Fruit fly (Drosophila melanogaster) whole organism, embryonic: Measurements from ENCODE around the gene CG42258.

Source experiments
- Asciz ChIP-seq: fragments of 200-800 bp; sonication (Bioruptor generic); optimal IDR thresholded peaks from 2 replicates; lab custom pipeline; 2017; ENCODE audit warnings: missing biosample characterization, mild to moderate bottlenecking, missing genetic modification characterization, missing genetic modification reagents
- B-H1 ChIP-seq: fragments of 200-800 bp; sonication (Bioruptor generic); IDR thresholded peaks from 3 replicates; pipeline ENCODE4 v1.3.6; 2022; ENCODE audit warnings: missing biosample characterization, missing genetic modification characterization
- CG11695 ChIP-seq: fragments of 200-800 bp; sonication (Bioruptor generic); IDR thresholded peaks from 3 replicates; pipeline ENCODE4 v1.3.6; 2022; ENCODE audit warnings: missing biosample characterization, missing genetic modification characterization
- CG13424 ChIP-seq: fragments of 200-800 bp; sonication (Bioruptor generic); optimal IDR thresholded peaks from 2 replicates; lab custom pipeline; 2019; ENCODE audit warnings: missing biosample characterization, mild to moderate bottlenecking, missing genetic modification characterization, moderate library complexity
- CG15269 ChIP-seq: fragments of 200-800 bp; sonication (Bioruptor generic); optimal IDR thresholded peaks from 2 replicates; lab custom pipeline; 2018; ENCODE audit warnings: missing biosample characterization, mild to moderate bottlenecking, missing genetic modification characterization, moderate library complexity
- CG16863 ChIP-seq: fragments of 200-800 bp; sonication (Bioruptor generic); optimal IDR thresholded peaks from 3 replicates; lab custom pipeline; 2016; ENCODE audit warnings: missing biosample characterization, missing genetic modification characterization
- CG17328 ChIP-seq: fragments of 200-800 bp; sonication (Bioruptor generic); IDR thresholded peaks from 2 replicates; pipeline ENCODE4 v1.3.6; 2022; ENCODE audit warnings: missing biosample characterization, missing genetic modification characterization
- CG17361 ChIP-seq: fragments of 200-800 bp; sonication (Bioruptor generic); IDR thresholded peaks from 3 replicates; pipeline ENCODE4 v1.3.6; 2022; ENCODE audit warnings: missing biosample characterization, missing genetic modification characterization
- CG18476 ChIP-seq: fragments of 200-800 bp; sonication (Bioruptor generic); optimal IDR thresholded peaks from 2 replicates; lab custom pipeline; 2016; ENCODE audit warnings: missing biosample characterization, mild to moderate bottlenecking, missing genetic modification characterization
- CG18764 ChIP-seq: fragments of 200-800 bp; sonication (Bioruptor generic); optimal IDR thresholded peaks from 3 replicates; lab custom pipeline; 2016; ENCODE audit warnings: missing biosample characterization, missing genetic modification characterization
- CG2678 ChIP-seq: fragments of 200-800 bp; sonication (Bioruptor generic); optimal IDR thresholded peaks from 3 replicates; lab custom pipeline; 2019; ENCODE audit warnings: missing biosample characterization, mild to moderate bottlenecking, missing genetic modification characterization, moderate library complexity
- CG2712 ChIP-seq: fragments of 200-800 bp; optimal IDR thresholded peaks from 3 replicates; lab custom pipeline; 2019; ENCODE audit warnings: missing biosample characterization, mild to moderate bottlenecking, missing genetic modification characterization, moderate library complexity
- CG2875 ChIP-seq: fragments of 200-800 bp; sonication (Bioruptor generic); optimal IDR thresholded peaks from 2 replicates; lab custom pipeline; 2017; ENCODE audit warnings: missing biosample characterization, mild to moderate bottlenecking, missing genetic modification characterization, missing genetic modification reagents
- CG30020 ChIP-seq: fragments of 200-800 bp; optimal IDR thresholded peaks from 2 replicates; lab custom pipeline; 2019; ENCODE audit warnings: missing biosample characterization, mild to moderate bottlenecking, missing genetic modification characterization, moderate library complexity
- CG30403 ChIP-seq: fragments of 200-800 bp; sonication (Bioruptor generic); optimal IDR thresholded peaks from 3 replicates; lab custom pipeline; 2016; ENCODE audit warnings: missing biosample characterization, missing genetic modification characterization
- CG33557 ChIP-seq: fragments of 200-800 bp; sonication (Bioruptor generic); optimal IDR thresholded peaks from 2 replicates; lab custom pipeline; 2019; ENCODE audit warnings: missing biosample characterization, mild to moderate bottlenecking, missing genetic modification characterization, moderate library complexity
- CG4820 ChIP-seq: fragments of 200-800 bp; sonication (Bioruptor generic); optimal IDR thresholded peaks from 3 replicates; lab custom pipeline; 2016; ENCODE audit warnings: missing biosample characterization, missing genetic modification characterization
- CG7372 ChIP-seq: fragments of 200-800 bp; sonication (Bioruptor generic); IDR thresholded peaks from 2 replicates; pipeline ENCODE4 v1.3.6; 2022; ENCODE audit warnings: missing biosample characterization, missing genetic modification characterization
- CG7839 ChIP-seq: fragments of 200-800 bp; sonication (Bioruptor generic); optimal IDR thresholded peaks from 3 replicates; lab custom pipeline; 2018; ENCODE audit warnings: missing biosample characterization, mild to moderate bottlenecking, missing genetic modification characterization, moderate library complexity
- H15 ChIP-seq: fragments of 200-800 bp; sonication (Bioruptor generic); IDR thresholded peaks from 3 replicates; pipeline ENCODE4 v1.3.6; 2022; ENCODE audit warnings: missing biosample characterization, missing genetic modification characterization
- Kr ChIP-seq: fragments of 200-800 bp; sonication (Bioruptor generic); optimal IDR thresholded peaks from 2 replicates; lab custom pipeline; 2017; ENCODE audit warnings: missing biosample characterization, mild to moderate bottlenecking, missing genetic modification characterization
- Lpt ChIP-seq: fragments of >200 bp; optimal IDR thresholded peaks from 2 replicates; lab custom pipeline; 2018; ENCODE audit warnings: missing biosample characterization, missing genetic modification characterization
- Myb ChIP-seq: fragments of 200-800 bp; sonication (Bioruptor generic); optimal IDR thresholded peaks from 2 replicates; lab custom pipeline; 2016; ENCODE audit warnings: missing biosample characterization, missing genetic modification characterization
- Optix ChIP-seq: fragments of 200-800 bp; sonication (Bioruptor generic); IDR thresholded peaks from 3 replicates; pipeline ENCODE4 v1.3.6; 2022; ENCODE audit warnings: missing biosample characterization, missing genetic modification characterization
- PHDP ChIP-seq: fragments of 200-800 bp; sonication (Bioruptor generic); optimal IDR thresholded peaks from 3 replicates; lab custom pipeline; 2018; ENCODE audit warnings: missing biosample characterization, mild to moderate bottlenecking, missing genetic modification characterization, moderate library complexity
- Ptx1 ChIP-seq: fragments of 200-800 bp; sonication (Bioruptor generic); IDR thresholded peaks from 2 replicates; pipeline ENCODE4 v1.3.6; 2022; ENCODE audit warnings: missing biosample characterization, missing genetic modification characterization
- Sox100B ChIP-seq: fragments of 200-800 bp; sonication (Bioruptor generic); optimal IDR thresholded peaks from 3 replicates; lab custom pipeline; 2018; ENCODE audit warnings: missing biosample characterization, mild to moderate bottlenecking, missing genetic modification characterization
- Sox102F ChIP-seq: fragments of 200-800 bp; sonication (Bioruptor generic); optimal IDR thresholded peaks from 2 replicates; lab custom pipeline; 2018; ENCODE audit warnings: missing biosample characterization, mild to moderate bottlenecking, missing genetic modification characterization, moderate library complexity
- Sry-β ChIP-seq: fragments of 200-800 bp; sonication (Bioruptor generic); optimal IDR thresholded peaks from 2 replicates; lab custom pipeline; 2018; ENCODE audit warnings: missing biosample characterization, mild to moderate bottlenecking, missing genetic modification characterization, moderate library complexity
- dmrt99B ChIP-seq: fragments of 200-800 bp; sonication (Bioruptor generic); optimal IDR thresholded peaks from 2 replicates; lab custom pipeline; 2018; ENCODE audit warnings: missing biosample characterization, mild to moderate bottlenecking, missing genetic modification characterization, moderate library complexity
- gcm2 ChIP-seq: fragments of 200-800 bp; sonication (Bioruptor generic); optimal IDR thresholded peaks from 2 replicates; lab custom pipeline; 2016; ENCODE audit warnings: missing biosample characterization, missing genetic modification characterization
- hbn ChIP-seq: fragments of 200-800 bp; sonication (Bioruptor generic); IDR thresholded peaks from 2 replicates; pipeline ENCODE4 v1.3.6; 2022; ENCODE audit warnings: missing biosample characterization, missing genetic modification characterization; ENCODE audit not compliant: partially characterized antibody
- nmo ChIP-seq: fragments of 200-800 bp; sonication (Bioruptor generic); optimal IDR thresholded peaks from 2 replicates; lab custom pipeline; 2018; ENCODE audit warnings: missing biosample characterization, mild to moderate bottlenecking, missing genetic modification characterization, moderate library complexity
- onecut ChIP-seq: fragments of 200-800 bp; sonication (Bioruptor generic); IDR thresholded peaks from 2 replicates; pipeline ENCODE4 v1.3.6; 2022; ENCODE audit warnings: missing biosample characterization, missing genetic modification characterization
- row ChIP-seq: fragments of 200-800 bp; sonication (Bioruptor generic); IDR thresholded peaks from 3 replicates; pipeline ENCODE4 v1.3.6; 2022; ENCODE audit warnings: missing biosample characterization, missing genetic modification characterization
- schlank ChIP-seq: fragments of 200-800 bp; sonication (Bioruptor generic); optimal IDR thresholded peaks from 2 replicates; lab custom pipeline; 2018; ENCODE audit warnings: missing biosample characterization, mild to moderate bottlenecking, missing genetic modification characterization
- sens-2 ChIP-seq: fragments of 200-800 bp; sonication (Bioruptor generic); IDR thresholded peaks from 2 replicates; pipeline ENCODE4 v1.3.6; 2022; ENCODE audit warnings: missing biosample characterization, missing genetic modification characterization
- shn ChIP-seq: fragments of 200-800 bp; sonication (Bioruptor generic); optimal IDR thresholded peaks from 3 replicates; lab custom pipeline; 2016; ENCODE audit warnings: missing biosample characterization, missing genetic modification characterization
- slou ChIP-seq: fragments of 200-800 bp; sonication (Bioruptor generic); optimal IDR thresholded peaks from 3 replicates; lab custom pipeline; 2016; ENCODE audit warnings: missing biosample characterization, missing genetic modification characterization
- sr ChIP-seq: fragments of 200-800 bp; sonication (Bioruptor generic); IDR thresholded peaks from 3 replicates; pipeline ENCODE4 v1.3.6; 2022; ENCODE audit warnings: missing biosample characterization, missing genetic modification characterization
- tna ChIP-seq: fragments of 200-800 bp; sonication (Bioruptor generic); IDR thresholded peaks from 2 replicates; pipeline ENCODE4 v1.3.6; 2022; ENCODE audit warnings: missing biosample characterization, missing genetic modification characterization; ENCODE audit not compliant: partially characterized antibody
- toy ChIP-seq: fragments of 200-800 bp; sonication (Bioruptor generic); IDR thresholded peaks from 2 replicates; pipeline ENCODE4 v1.3.6; 2022; ENCODE audit warnings: missing biosample characterization, missing genetic modification characterization
- ttk ChIP-seq: fragments of 200-800 bp; sonication (Bioruptor generic); IDR thresholded peaks from 2 replicates; pipeline ENCODE4 v2.1.2; 2022; ENCODE audit warnings: missing biosample characterization, missing genetic modification characterization
- unpg ChIP-seq: fragments of 200-800 bp; sonication (Bioruptor generic); optimal IDR thresholded peaks from 3 replicates; lab custom pipeline; 2018; ENCODE audit warnings: missing biosample characterization, mild to moderate bottlenecking, missing genetic modification characterization, moderate library complexity
- wor ChIP-seq: fragments of 200-800 bp; sonication (Bioruptor generic); IDR thresholded peaks from 2 replicates; pipeline ENCODE4 v1.3.6; 2022; ENCODE audit warnings: missing biosample characterization, missing genetic modification characterization

Gene CG42258

DNA sequence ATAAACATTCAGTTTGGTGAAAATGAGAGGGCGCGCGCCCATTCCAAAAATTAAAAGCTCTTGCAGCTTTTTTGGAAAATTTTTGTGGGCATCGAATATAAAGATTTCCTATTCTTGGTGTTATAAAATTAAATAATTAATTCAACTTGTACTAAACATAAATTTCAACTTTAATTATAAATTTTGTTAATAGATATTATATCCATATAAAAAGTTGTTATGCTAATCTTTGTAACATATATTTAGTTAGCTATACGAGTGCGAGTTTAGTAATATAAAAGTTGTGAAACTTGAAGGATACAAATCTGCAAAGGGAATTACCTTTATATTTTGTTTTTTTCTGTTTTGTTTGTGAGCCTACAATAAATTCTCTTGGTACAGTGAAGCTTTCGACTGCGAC, 31.9 kb upstream of the CG42258 start (continued):
- TF ChIP-seq row (GFP tag; lab: Robert Waterston, UW) (peak; percentile 32; the same call in 1 of the 3 replicates), CG13424 (peak; percentile 47), B-H1 (no peak), gcm2 (GFP tag; lab: Kevin White, UChicago) (no peak), CG16863 (no peak), tna (no peak), Asciz (GFP tag; lab: Kevin White, UChicago) (no peak), Sox100B (GFP tag; lab: Kevin White, UChicago) (peak; percentile 21), CG11695 (GFP tag; lab: Robert Waterston, UW) (no peak), toy (GFP tag; lab: Robert Waterston, UW) (no peak), CG15269 (tag; lab: Kevin White, UChicago) (peak; percentile 36), Lpt (GFP tag; lab: Kevin White, UChicago) (no peak), PHDP (peak; percentile 33), ttk (GFP tag; lab: Robert Waterston, UW) (no peak), CG33557 (no peak), CG7839 (tag; lab: Kevin White, UChicago) (peak; percentile 30), wor (GFP tag; lab: Robert Waterston, UW) (no peak), H15 (GFP tag; lab: Robert Waterston, UW) (no peak), CG7372 (GFP tag; lab: Robert Waterston, UW) (no peak), Optix (GFP tag; lab: Robert Waterston, UW) (no peak), nmo (peak; percentile 18), shn (GFP tag; lab: Kevin White, UChicago) (no peak), Sry-β (GFP tag; lab: Kevin White, UChicago) (no peak), slou (GFP tag; lab: Kevin White, UChicago) (no peak), Ptx1 (GFP tag; lab: Robert Waterston, UW) (0 out of 2 replicates have a peak, but pooled peaks have one; percentile 17), CG17328 (GFP tag; lab: Robert Waterston, UW) (no peak), CG4820 (GFP tag; lab: Kevin White, UChicago) (no peak), onecut (GFP tag; lab: Robert Waterston, UW) (no peak), sr (no peak), Myb (GFP tag; lab: Kevin White, UChicago) (no peak), CG2875 (GFP tag; lab: Kevin White, UChicago) (no peak), CG18764 (GFP tag; lab: Kevin White, UChicago) (no peak), CG2712 (tag; lab: Kevin White, UChicago) (peak; percentile 19), Sox102F (GFP tag; lab: Kevin White, UChicago) (peak; percentile 57), CG18476 (GFP tag; lab: Kevin White, UChicago) (no peak), CG30020 (tag; lab: Kevin White, UChicago) (no peak), schlank (tag; lab: Kevin White, UChicago) (no peak), unpg (GFP tag; lab: Kevin White, UChicago) (peak; percentile 26), Kr (GFP tag; lab: Kevin White, UChicago) (no peak), hbn (no peak), dmrt99B (tag; lab: Kevin White, UChicago) (peak; percentile 44), sens-2 (no peak), CG2678 (tag; lab: Kevin White, UChicago) (peak; percentile 51), CG30403 (no peak), CG17361 (GFP tag; lab: Robert Waterston, UW) (peak; percentile 36; the same call in 1 of the 3 replicates)
